Fruit fly (Drosophila melanogaster) whole organism, wandering third instar larva: ENCODE data around the gene RhoGAP68F.

Source experiments
- CG32264 ChIP-seq: fragments of 200-800 bp; sonication (Bioruptor generic); optimal IDR thresholded peaks from 2 replicates; lab custom pipeline; 2016; ENCODE audit warnings: missing biosample characterization, missing genetic modification characterization
- CrebA ChIP-seq: fragments of 200-800 bp; sonication (Bioruptor generic); optimal IDR thresholded peaks from 2 replicates; lab custom pipeline; 2016; ENCODE audit warnings: missing biosample characterization, mild to moderate bottlenecking, missing genetic modification characterization, borderline replicate concordance
- Hnf4 ChIP-seq: fragments of 200-800 bp; sonication (Bioruptor generic); optimal IDR thresholded peaks from 2 replicates; lab custom pipeline; 2016; ENCODE audit warnings: missing biosample characterization, mild to moderate bottlenecking, missing genetic modification characterization
- Hr83 ChIP-seq: fragments of 200-300 bp; sonication (Bioruptor generic); optimal IDR thresholded peaks from 2 replicates; lab custom pipeline; 2016; ENCODE audit warnings: missing biosample characterization, mild to moderate bottlenecking, missing genetic modification characterization, moderate library complexity; ENCODE audit not compliant: poor library complexity, severe bottlenecking
- Mio ChIP-seq: sonication (Bioruptor generic); optimal IDR thresholded peaks from 2 replicates; lab custom pipeline; 2016; ENCODE audit warnings: missing biosample characterization, missing genetic modification characterization
- Myc ChIP-seq: fragments of >200 bp; optimal IDR thresholded peaks from 2 replicates; lab custom pipeline; 2017
- N ChIP-seq: fragments of >200 bp; optimal IDR thresholded peaks from 2 replicates; lab custom pipeline; 2018; ENCODE audit warnings: missing biosample characterization, missing external identifiers, missing genetic modification characterization
- Rel ChIP-seq, 2 experiments: fragments of 200-800 bp; sonication (Bioruptor generic) in 1 of 2; optimal IDR thresholded peaks; 2 replicates in 1 of 2; 3 replicates in 1 of 2; lab custom pipeline; 2016 to 2019; ENCODE audit warnings: mild to moderate bottlenecking in 2 of 2, missing biosample characterization in 2 of 2, missing genetic modification characterization in 2 of 2, moderate library complexity in 1 of 2
- Sp1 ChIP-seq: fragments of 200-800 bp; sonication (Bioruptor generic); optimal IDR thresholded peaks from 3 replicates; lab custom pipeline; 2019; ENCODE audit warnings: missing biosample characterization, mild to moderate bottlenecking, missing genetic modification characterization, moderate library complexity
- brk ChIP-seq: fragments of 200-800 bp; sonication (Bioruptor generic); optimal IDR thresholded peaks from 2 replicates; lab custom pipeline; 2016; ENCODE audit warnings: missing biosample characterization, mild to moderate bottlenecking, missing genetic modification characterization
- dmrt93B ChIP-seq: fragments of 200-800 bp; sonication (Bioruptor generic); optimal IDR thresholded peaks from 2 replicates; lab custom pipeline; 2018; ENCODE audit warnings: missing biosample characterization, mild to moderate bottlenecking, missing genetic modification characterization
- dsf ChIP-seq: sonication (Bioruptor generic); optimal IDR thresholded peaks from 2 replicates; lab custom pipeline; 2016; ENCODE audit warnings: missing biosample characterization, missing genetic modification characterization, borderline replicate concordance
- ey ChIP-seq: fragments of 200-800 bp; sonication (Bioruptor generic); optimal IDR thresholded peaks from 2 replicates; lab custom pipeline; 2016; ENCODE audit warnings: missing biosample characterization, missing genetic modification characterization
- h ChIP-seq: fragments of 200-800 bp; sonication (Bioruptor generic); optimal IDR thresholded peaks from 3 replicates; lab custom pipeline; 2016; ENCODE audit warnings: missing biosample characterization, mild to moderate bottlenecking, missing genetic modification characterization
- jim ChIP-seq: fragments of 175-275, 200-325 bp; sonication (Bioruptor generic); optimal IDR thresholded peaks from 2 replicates; lab custom pipeline; 2016; ENCODE audit warnings: missing biosample characterization, mild to moderate bottlenecking, missing genetic modification characterization
- pan ChIP-seq: fragments of >200 bp; optimal IDR thresholded peaks from 2 replicates; lab custom pipeline; 2017
- rgr ChIP-seq: fragments of 200-800 bp; sonication (Bioruptor generic); optimal IDR thresholded peaks from 3 replicates; lab custom pipeline; 2016; ENCODE audit warnings: missing biosample characterization, mild to moderate bottlenecking, missing genetic modification characterization
- sv ChIP-seq: fragments of 200-800 bp; sonication (Bioruptor generic); optimal IDR thresholded peaks from 3 replicates; lab custom pipeline; 2016; ENCODE audit warnings: missing biosample characterization, missing genetic modification characterization
- usp ChIP-seq: fragments of >200 bp; optimal IDR thresholded peaks from 2 replicates; lab custom pipeline; 2017; ENCODE audit warnings: missing biosample characterization, missing genetic modification characterization
- woc ChIP-seq: sonication (Bioruptor generic); optimal IDR thresholded peaks from 2 replicates; lab custom pipeline; 2016; ENCODE audit warnings: missing biosample characterization, mild to moderate bottlenecking, missing genetic modification characterization

RhoGAP68F gene

dm6 chr3L:12178847-12179437 is 40.3 kb downstream of the RhoGAP68F start:
- TF ChIP-seq Myc (lab: Kevin White, UChicago) (no peak), pan (lab: Kevin White, UChicago) (no peak), Rel (GFP tag; optimal IDR thresholded peaks at IDR 0.05; lab: Kevin White, UChicago) (no peak), Rel (tag; optimal IDR thresholded peaks at IDR 0.05; lab: Kevin White, UChicago) (peak; percentile 30)

- TF ChIP-seq jim (no peak), ey (GFP tag; lab: Kevin White, UChicago) (no peak), Myc (lab: Kevin White, UChicago) (no peak), sv (GFP tag; lab: Kevin White, UChicago) (no peak), dsf (no peak), pan (lab: Kevin White, UChicago) (no peak)
Measured at dm6 chr3L:12183967-12184366, 45.3 kb downstream of the RhoGAP68F start.

dm6 chr3L:12184564-12185034 is 45.9 kb downstream of the RhoGAP68F start, which contains the start of gene Miox:
Miox (plus strand) TSS chr3L:12184984.
- TF ChIP-seq rgr (GFP tag; lab: Kevin White, UChicago): no peak
- TF ChIP-seq Rel (GFP tag; optimal IDR thresholded peaks at IDR 0.05; lab: Kevin White, UChicago): no peak
- peak; percentile 46 for TF ChIP-seq Rel (tag; optimal IDR thresholded peaks at IDR 0.05; lab: Kevin White, UChicago)
- TF ChIP-seq CG32264: no peak
- TF ChIP-seq dsf: no peak
- TF ChIP-seq Hr83 (GFP tag; lab: Kevin White, UChicago): no peak
- TF ChIP-seq, all 38 proteins: peak for 1

- no peak for TF ChIP-seq Mio
- no peak for TF ChIP-seq Rel (GFP tag; optimal IDR thresholded peaks at IDR 0.05; lab: Kevin White, UChicago)
- peak; percentile 52 for TF ChIP-seq Rel (tag; optimal IDR thresholded peaks at IDR 0.05; lab: Kevin White, UChicago)
Measured at dm6 chr3L:12185336-12185735, 46.7 kb downstream of the RhoGAP68F start.

dm6 chr3L:12188518-12188917 is 49.9 kb downstream of the RhoGAP68F start, which contains the start of gene Est-6:
Est-6 (plus strand) TSS chr3L:12188818.
- no peak for TF ChIP-seq ey (GFP tag; lab: Kevin White, UChicago)
- TF ChIP-seq Sp1 (GFP tag; lab: Kevin White, UChicago): no peak
- no peak for TF ChIP-seq Mio
- TF ChIP-seq woc (GFP tag; lab: Kevin White, UChicago): no peak
- no peak for TF ChIP-seq usp
- TF ChIP-seq dmrt93B: no peak
- no peak for TF ChIP-seq sv (GFP tag; lab: Kevin White, UChicago)
- no peak for TF ChIP-seq h (GFP tag; lab: Kevin White, UChicago)
- TF ChIP-seq Hnf4 (GFP tag; lab: Kevin White, UChicago): no peak
- no peak for TF ChIP-seq CrebA (GFP tag; lab: Kevin White, UChicago)
- TF ChIP-seq brk (GFP tag; lab: Kevin White, UChicago): no peak
- no peak for TF ChIP-seq N
- TF ChIP-seq pan (lab: Kevin White, UChicago): no peak

- no peak for TF ChIP-seq usp
- TF ChIP-seq sv (GFP tag; lab: Kevin White, UChicago): no peak
Measured at dm6 chr3L:12190433-12190832, 51.8 kb downstream of the RhoGAP68F start, which contains the start of gene Est-P. Est-P (plus strand) TSS chr3L:12190733.
